Worm (Caenorhabditis elegans) whole organism, L4 larva: Measurements from ENCODE around the gene afmd-1.

Experiments used
- D1046.2 ChIP-seq: fragments of 200-800 bp; sonication (Bioruptor generic); IDR thresholded peaks from 2 replicates; pipeline ENCODE4 v1.3.6; 2022; ENCODE audit warnings: missing genetic modification characterization, missing compliant biosample characterization
- F26F4.8 ChIP-seq: fragments of 200-800 bp; sonication (Bioruptor generic); conservative IDR thresholded peaks from 2 replicates; pipeline ENCODE4 v1.3.6; 2022; ENCODE audit warnings: missing genetic modification characterization, missing compliant biosample characterization
- F37D6.2 ChIP-seq: sonication (generic microtip); optimal IDR thresholded peaks from 2 replicates; lab custom pipeline; 2016; ENCODE audit warnings: mild to moderate bottlenecking, missing genetic modification characterization, missing compliant biosample characterization
- F49E8.2 ChIP-seq: sonication (generic microtip); optimal IDR thresholded peaks from 2 replicates; lab custom pipeline; 2016; ENCODE audit warnings: missing compliant biosample characterization, mild to moderate bottlenecking, missing genetic modification characterization, borderline replicate concordance
- R02D3.7 ChIP-seq: fragments of 150-350 bp; sonication (generic microtip); optimal IDR thresholded peaks from 3 replicates; lab custom pipeline; 2014; ENCODE audit warnings: missing biosample characterization, missing genetic modification characterization
- ZK337.2 ChIP-seq: fragments of 200-800 bp; sonication (Bioruptor generic); IDR thresholded peaks from 2 replicates; pipeline ENCODE4 v1.3.6; 2022; ENCODE audit warnings: missing genetic modification reagents, missing genetic modification characterization, missing compliant biosample characterization
- ZK546.5 ChIP-seq, 2 experiments: sonication (generic microtip); optimal IDR thresholded peaks; 2 replicates each; lab custom pipeline; 2017; ENCODE audit warnings: missing biosample characterization in 2 of 2, missing genetic modification characterization in 2 of 2
- aha-1 ChIP-seq: fragments of 150-350 bp; peaks from one replicate; lab custom pipeline; 2014; ENCODE audit warnings: missing biosample characterization, missing genetic modification characterization
- aly-2 ChIP-seq: sonication (generic microtip); optimal IDR thresholded peaks from 2 replicates; lab custom pipeline; 2018; ENCODE audit warnings: missing biosample characterization, missing genetic modification characterization
- ceh-20 ChIP-seq: fragments of 200-800 bp; sonication (Bioruptor generic); IDR thresholded peaks from 2 replicates; pipeline ENCODE4 v1.3.6; 2022; ENCODE audit warnings: missing genetic modification reagents, missing genetic modification characterization, missing compliant biosample characterization
- ceh-32 ChIP-seq: sonication (generic microtip); optimal IDR thresholded peaks from 2 replicates; lab custom pipeline; 2016; ENCODE audit warnings: mild to moderate bottlenecking, missing genetic modification characterization, missing compliant biosample characterization; ENCODE audit not compliant: poor library complexity
- ceh-62 ChIP-seq: sonication (generic microtip); optimal IDR thresholded peaks from 2 replicates; lab custom pipeline; 2017; ENCODE audit warnings: missing biosample characterization, missing genetic modification characterization
- cey-2 ChIP-seq: sonication (generic microtip); optimal IDR thresholded peaks from 3 replicates; lab custom pipeline; 2017; ENCODE audit warnings: missing genetic modification characterization, mild to moderate bottlenecking, missing compliant biosample characterization, antibody characterized with exemption, borderline replicate concordance; ENCODE audit not compliant: insufficient read depth
- daf-12 ChIP-seq: fragments of 150-350 bp; optimal IDR thresholded peaks from 2 replicates; lab custom pipeline; 2014; ENCODE audit warnings: missing biosample characterization, missing genetic modification reagents, missing genetic modification characterization
- daf-16 ChIP-seq, 3 experiments: sonication (generic microtip); optimal IDR thresholded peaks; 2 replicates each; lab custom pipeline; 2016 to 2017; ENCODE audit warnings: missing genetic modification characterization in 3 of 3, missing genetic modification reagents in 3 of 3, mild to moderate bottlenecking in 2 of 3, missing compliant biosample characterization in 2 of 3, missing biosample characterization in 1 of 3, moderate library complexity in 1 of 3
- duxl-1 ChIP-seq: sonication (generic microtip); optimal IDR thresholded peaks from 2 replicates; lab custom pipeline; 2016; ENCODE audit warnings: mild to moderate bottlenecking, missing genetic modification characterization, moderate library complexity, missing compliant biosample characterization; ENCODE audit not compliant: poor library complexity
- fkh-10 ChIP-seq: fragments of 150-350 bp; optimal IDR thresholded peaks from 2 replicates; lab custom pipeline; 2014; ENCODE audit warnings: missing biosample characterization, missing genetic modification reagents, missing genetic modification characterization
- gei-8 ChIP-seq: fragments of 200-800 bp; sonication (Bioruptor generic); optimal IDR thresholded peaks from 2 replicates; lab custom pipeline; 2018; ENCODE audit warnings: mild to moderate bottlenecking, missing genetic modification characterization, missing compliant biosample characterization
- hlh-11 ChIP-seq: fragments of 200-800 bp; sonication (Bioruptor generic); optimal IDR thresholded peaks from 2 replicates; lab custom pipeline; 2018; ENCODE audit warnings: mild to moderate bottlenecking, missing genetic modification characterization, missing compliant biosample characterization
- lim-7 ChIP-seq: fragments of 200-800 bp; sonication (Bioruptor generic); IDR thresholded peaks from 2 replicates; pipeline ENCODE4 v1.3.6; 2022; ENCODE audit warnings: missing genetic modification characterization, missing compliant biosample characterization
- lin-15B ChIP-seq: fragments of 150-350 bp; sonication (generic microtip); optimal IDR thresholded peaks from 3 replicates; lab custom pipeline; 2014; ENCODE audit warnings: missing biosample characterization, missing genetic modification characterization
- lin-39 ChIP-seq: fragments of 150-350 bp; optimal IDR thresholded peaks from 2 replicates; lab custom pipeline; 2014; ENCODE audit warnings: missing biosample characterization, missing genetic modification reagents, missing genetic modification characterization
- lir-3 ChIP-seq: sonication (generic microtip); optimal IDR thresholded peaks from 2 replicates; lab custom pipeline; 2016; ENCODE audit warnings: mild to moderate bottlenecking, missing genetic modification characterization, missing compliant biosample characterization
- lsy-2 ChIP-seq, 2 experiments: fragments of 150-350 bp in 1 of 2; sonication (generic microtip) in 1 of 2; optimal IDR thresholded peaks; 2 replicates each; lab custom pipeline; 2014 to 2017; ENCODE audit warnings: missing biosample characterization in 2 of 2, missing genetic modification characterization in 2 of 2
- madf-5 ChIP-seq, 2 experiments: fragments of 200-800 bp; sonication (Bioruptor generic); IDR thresholded peaks; 2 replicates each; pipeline ENCODE4 v1.3.6; 2022; ENCODE audit warnings: missing compliant biosample characterization in 2 of 2, missing genetic modification characterization in 2 of 2
- madf-9 ChIP-seq: fragments of 200-800 bp; sonication (Bioruptor generic); conservative IDR thresholded peaks from 2 replicates; pipeline ENCODE4 v1.3.6; 2022; ENCODE audit warnings: missing genetic modification reagents, missing genetic modification characterization, missing compliant biosample characterization
- mep-1 ChIP-seq: fragments of 150-350 bp; sonication (generic microtip); optimal IDR thresholded peaks from 3 replicates; lab custom pipeline; 2014; ENCODE audit warnings: missing biosample characterization, missing genetic modification characterization
- mes-2 ChIP-seq: sonication (generic microtip); optimal IDR thresholded peaks from 2 replicates; lab custom pipeline; 2016; ENCODE audit warnings: missing genotype, mild to moderate bottlenecking, missing genetic modification characterization, missing compliant biosample characterization; ENCODE audit not compliant: poor library complexity, severe bottlenecking
- mxl-3 ChIP-seq: fragments of 200-800 bp; sonication (Bioruptor generic); optimal IDR thresholded peaks from 2 replicates; lab custom pipeline; 2018; ENCODE audit warnings: mild to moderate bottlenecking, missing genetic modification characterization, missing compliant biosample characterization
- nhr-10 ChIP-seq: fragments of 150-350 bp; optimal IDR thresholded peaks from 2 replicates; lab custom pipeline; 2014; ENCODE audit warnings: missing biosample characterization, missing genetic modification characterization
- nhr-102 ChIP-seq: sonication (generic microtip); optimal IDR thresholded peaks from 2 replicates; lab custom pipeline; 2016; ENCODE audit warnings: mild to moderate bottlenecking, missing genetic modification characterization, moderate library complexity, missing compliant biosample characterization
- nhr-28 ChIP-seq: fragments of 150-350 bp; optimal IDR thresholded peaks from 2 replicates; lab custom pipeline; 2014; ENCODE audit warnings: missing biosample characterization, missing genetic modification characterization
- nhr-48 ChIP-seq: sonication (generic microtip); optimal IDR thresholded peaks from 2 replicates; lab custom pipeline; 2016; ENCODE audit warnings: mild to moderate bottlenecking, missing genetic modification characterization, missing compliant biosample characterization
- nhr-6 ChIP-seq: fragments of 150-350 bp; optimal IDR thresholded peaks from 2 replicates; lab custom pipeline; 2014; ENCODE audit warnings: missing biosample characterization, missing genetic modification characterization
- pha-4 ChIP-seq, 2 experiments: fragments of 150-350 bp in 1 of 2; fragments of 200-800 bp in 1 of 2; sonication (Bioruptor generic) in 1 of 2; IDR thresholded peaks in 1 of 2; optimal IDR thresholded peaks in 1 of 2; 2 replicates each; pipeline versions ENCODE4 v1.3.6 to Lab custom; 2014 to 2022; ENCODE audit warnings: missing genetic modification characterization in 2 of 2, missing genetic modification reagents in 2 of 2, missing biosample characterization in 1 of 2, missing compliant biosample characterization in 1 of 2
- php-3 ChIP-seq: fragments of 200-800 bp; sonication (Bioruptor generic); IDR thresholded peaks from 2 replicates; pipeline ENCODE4 v1.3.6; 2022; ENCODE audit warnings: missing genetic modification reagents, missing genetic modification characterization, missing compliant biosample characterization
- saeg-2 ChIP-seq: fragments of 200-800 bp; sonication (Bioruptor generic); IDR thresholded peaks from 2 replicates; pipeline ENCODE4 v1.3.6; 2022; ENCODE audit warnings: missing genetic modification reagents, missing genetic modification characterization, missing compliant biosample characterization
- sdz-12 ChIP-seq: fragments of 200-800 bp; sonication (Bioruptor generic); optimal IDR thresholded peaks from 2 replicates; lab custom pipeline; 2018; ENCODE audit warnings: mild to moderate bottlenecking, missing genetic modification characterization, missing compliant biosample characterization
- snpc-1.2 ChIP-seq: fragments of 200-800 bp; sonication (Bioruptor generic); IDR thresholded peaks from 2 replicates; pipeline ENCODE4 v1.3.6; 2022; ENCODE audit warnings: missing genetic modification reagents, missing genetic modification characterization, missing compliant biosample characterization
- snpc-4 ChIP-seq: fragments of 150-350 bp; optimal IDR thresholded peaks from 2 replicates; lab custom pipeline; 2014; ENCODE audit warnings: missing biosample characterization, missing genetic modification characterization
- spr-3 ChIP-seq: fragments of 200-800 bp; sonication (Bioruptor generic); optimal IDR thresholded peaks from 2 replicates; lab custom pipeline; 2018; ENCODE audit warnings: mild to moderate bottlenecking, missing genetic modification characterization, missing compliant biosample characterization
- tag-97 ChIP-seq: fragments of 200-800 bp; sonication (Bioruptor generic); IDR thresholded peaks from 2 replicates; pipeline ENCODE4 v1.3.6; 2022; ENCODE audit warnings: missing genetic modification characterization, missing compliant biosample characterization
- tra-1 ChIP-seq: fragments of 200-800 bp; sonication (Bioruptor generic); IDR thresholded peaks from 2 replicates; pipeline ENCODE4 v1.3.6; 2022; ENCODE audit warnings: missing genetic modification reagents, missing genetic modification characterization, missing compliant biosample characterization
- unc-62 ChIP-seq, 3 experiments: fragments of 150-350 bp in 1 of 3; sonication (generic microtip); optimal IDR thresholded peaks in 2 of 3; peaks in 1 of 3; 1 replicate in 1 of 3; 2 replicates in 2 of 3; lab custom pipeline; 2014 to 2017; ENCODE audit warnings: missing biosample characterization in 3 of 3, missing genetic modification characterization in 3 of 3, missing genetic modification reagents in 3 of 3, missing genotype in 1 of 3
- zag-1 ChIP-seq: fragments of 150-350 bp; optimal IDR thresholded peaks from 2 replicates; lab custom pipeline; 2014; ENCODE audit warnings: missing biosample characterization, missing genetic modification characterization
- zfp-2 ChIP-seq: sonication (generic microtip); optimal IDR thresholded peaks from 2 replicates; lab custom pipeline; 2016; ENCODE audit warnings: mild to moderate bottlenecking, missing genetic modification characterization, missing compliant biosample characterization
- zfp-3 ChIP-seq: fragments of 200-800 bp; sonication (Bioruptor generic); conservative IDR thresholded peaks from 2 replicates; pipeline ENCODE4 v1.3.6; 2022; ENCODE audit warnings: missing genetic modification reagents, missing genetic modification characterization, missing compliant biosample characterization
- zip-11 ChIP-seq: fragments of 200-800 bp; sonication (Bioruptor generic); IDR thresholded peaks from 2 replicates; pipeline ENCODE4 v1.3.6; 2022; ENCODE audit warnings: missing genetic modification characterization, missing compliant biosample characterization
- zip-2 ChIP-seq: fragments of 150-350 bp; optimal IDR thresholded peaks from 2 replicates; lab custom pipeline; 2014; ENCODE audit warnings: missing biosample characterization, missing genetic modification characterization
- ztf-7 ChIP-seq: fragments of 150-350 bp; optimal IDR thresholded peaks from 2 replicates; lab custom pipeline; 2014; ENCODE audit warnings: missing biosample characterization, missing genetic modification characterization

afmd-1 gene

ce11 chrIV:7237668-7238214 is 6.3 kb upstream of the afmd-1 start, which contains the start of gene elo-3 (continued):
- TF ChIP-seq pha-4 (GFP tag; IDR thresholded peaks at IDR 0.05; lab: Robert Waterston, UW) (no peak), pha-4 (tag; optimal IDR thresholded peaks at IDR 0.05; lab: Kevin White, UChicago) (no peak), tra-1 (GFP tag; lab: Robert Waterston, UW) (peak; percentile 77; the same call in 1 of the 2 replicates), D1046.2 (no peak), hlh-11 (peak; percentile 15), tag-97 (no peak), snpc-1.2 (GFP tag; lab: Robert Waterston, UW) (no peak), ZK337.2 (no peak), snpc-4 (tag; lab: Kevin White, UChicago) (no peak), fkh-10 (GFP tag; lab: Kevin White, UChicago) (no peak), ceh-62 (tag; lab: Kevin White, UChicago) (no peak), nhr-102 (peak; percentile 41), lin-15B (tag; lab: Kevin White, UChicago) (no peak), mxl-3 (GFP tag; lab: Kevin White, UChicago) (no peak), lsy-2 (tag; optimal IDR thresholded peaks at IDR 0.05; lab: Kevin White, UChicago) (no peak), gei-8 (GFP tag; lab: Kevin White, UChicago) (no peak), F49E8.2 (tag; lab: Kevin White, UChicago) (no peak), aha-1 (tag; lab: Kevin White, UChicago) (peak; percentile 26), daf-12 (tag; lab: Kevin White, UChicago) (no peak), lin-39 (tag; lab: Kevin White, UChicago) (no peak), mep-1 (tag; lab: Kevin White, UChicago) (no peak), zip-11 (GFP tag; lab: Robert Waterston, UW) (no peak), R02D3.7 (no peak), zag-1 (tag; lab: Kevin White, UChicago) (no peak), ZK546.5 (tag; optimal IDR thresholded peaks at IDR 0.05; lab: Kevin White, UChicago) (no peak), zip-2 (tag; lab: Kevin White, UChicago) (no peak), madf-9 (GFP tag; lab: Robert Waterston, UW) (no peak), zfp-3 (GFP tag; lab: Robert Waterston, UW) (no peak), madf-5 (GFP tag; IDR thresholded peaks at IDR 0.05; lab: Robert Waterston, UW) (no peak), mes-2 (tag; lab: Kevin White, UChicago) (no peak), saeg-2 (GFP tag; lab: Robert Waterston, UW) (no peak), cey-2 (no peak), zfp-2 (no peak), php-3 (GFP tag; lab: Robert Waterston, UW) (peak; percentile 47; the same call in 1 of the 2 replicates), unc-62 (GFP tag; optimal IDR thresholded peaks at IDR 0.05 in 1 of 2; lab: Kevin White, UChicago) (peak in 1 of 2 experiments; percentile 68), unc-62 (tag; optimal IDR thresholded peaks at IDR 0.05; lab: Kevin White, UChicago) (no peak), nhr-28 (tag; lab: Kevin White, UChicago) (peak; percentile 67), F26F4.8 (GFP tag; lab: Robert Waterston, UW) (no peak), nhr-10 (tag; lab: Kevin White, UChicago) (no peak), nhr-6 (tag; lab: Kevin White, UChicago) (no peak), duxl-1 (tag; lab: Kevin White, UChicago) (no peak), spr-3 (GFP tag; lab: Kevin White, UChicago) (no peak), ceh-20 (GFP tag; lab: Robert Waterston, UW) (no peak), lim-7 (GFP tag; lab: Robert Waterston, UW) (no peak), ztf-7 (tag; lab: Kevin White, UChicago) (no peak), lir-3 (tag; lab: Kevin White, UChicago) (no peak), F37D6.2 (no peak), ceh-32 (tag; lab: Kevin White, UChicago) (no peak), daf-16 (GFP tag; optimal IDR thresholded peaks at IDR 0.05; lab: Kevin White, UChicago) (no peak), daf-16 (tag; optimal IDR thresholded peaks at IDR 0.05; lab: Kevin White, UChicago) (peak; percentile 51), sdz-12 (GFP tag; lab: Kevin White, UChicago) (no peak), aly-2 (tag; lab: Kevin White, UChicago) (no peak), nhr-48 (no peak)
